Worm (Caenorhabditis elegans): ENCODE measurements around the gene mlt-7.

ce11 chrII:4383306-4383705, 9.5 kb upstream of the mlt-7 start, which contains the start of gene fkh-6:
- TF ChIP-seq him-1 (tag; optimal IDR thresholded peaks at IDR 0.05) (no peak), W03F9.2 (tag; optimal IDR thresholded peaks at IDR 0.05) (no peak)

Measured in whole organism, L4/young adult.